Worm (Caenorhabditis elegans) whole organism, young adult: ENCODE data around the gene F13E9.13.
A peak's percentile ranks its signal among the peaks of the same experiment; 100 is the strongest.

ENCODE experiments used
- B0261.1 ChIP-seq: sonication (generic microtip); optimal IDR thresholded peaks from 2 replicates; lab custom pipeline; 2016; ENCODE audit warnings: mild to moderate bottlenecking, missing genetic modification characterization, moderate library complexity, missing compliant biosample characterization
- B0336.3 ChIP-seq: fragments of 200-800 bp; sonication (Bioruptor generic); IDR thresholded peaks from 2 replicates; pipeline ENCODE4 v1.3.6; 2022; ENCODE audit warnings: missing genetic modification characterization, missing compliant biosample characterization
- F33H1.4 ChIP-seq: fragments of 200-800 bp; sonication (Bioruptor generic); IDR thresholded peaks from 2 replicates; pipeline ENCODE4 v1.3.6; 2022; ENCODE audit warnings: missing genetic modification reagents, missing genetic modification characterization, missing compliant biosample characterization
- F39B2.1 ChIP-seq: fragments of 200-800 bp; sonication (Bioruptor generic); IDR thresholded peaks from 2 replicates; pipeline ENCODE4 v1.3.6; 2022; ENCODE audit warnings: missing genetic modification reagents, missing genetic modification characterization, missing compliant biosample characterization
- F57C9.4 ChIP-seq: sonication (generic microtip); optimal IDR thresholded peaks from 2 replicates; lab custom pipeline; 2017; ENCODE audit warnings: mild to moderate bottlenecking, missing genetic modification characterization, missing compliant biosample characterization
- Y56A3A.18 ChIP-seq: fragments of 200-800 bp; sonication (Bioruptor generic); IDR thresholded peaks from 2 replicates; pipeline ENCODE4 v1.3.6; 2022; ENCODE audit warnings: missing genetic modification reagents, missing genetic modification characterization, missing compliant biosample characterization
- ZK185.1 ChIP-seq: sonication (generic microtip); optimal IDR thresholded peaks from 2 replicates; lab custom pipeline; 2016; ENCODE audit warnings: mild to moderate bottlenecking, missing genetic modification characterization, missing compliant biosample characterization; ENCODE audit not compliant: poor library complexity, severe bottlenecking
- akir-1 ChIP-seq: fragments of 200-800 bp; sonication (Bioruptor generic); optimal IDR thresholded peaks from 2 replicates; lab custom pipeline; 2018; ENCODE audit warnings: mild to moderate bottlenecking, missing genetic modification characterization, moderate library complexity, missing compliant biosample characterization
- athp-1 ChIP-seq: sonication (generic microtip); optimal IDR thresholded peaks from 2 replicates; lab custom pipeline; 2017; ENCODE audit warnings: mild to moderate bottlenecking, missing genetic modification characterization, missing compliant biosample characterization
- attf-3 ChIP-seq: fragments of 200-800 bp; sonication (Bioruptor generic); conservative IDR thresholded peaks from 2 replicates; pipeline ENCODE4 v1.3.6; 2022; ENCODE audit warnings: missing genetic modification reagents, missing genetic modification characterization, missing compliant biosample characterization
- attf-6 ChIP-seq: fragments of 200-800 bp; sonication (Bioruptor generic); IDR thresholded peaks from 2 replicates; pipeline ENCODE4 v1.3.6; 2022; ENCODE audit warnings: missing genetic modification reagents, missing genetic modification characterization, missing compliant biosample characterization
- ceh-40 ChIP-seq: fragments of 200-800 bp; sonication (Bioruptor generic); IDR thresholded peaks from 2 replicates; pipeline ENCODE4 v1.3.6; 2022; ENCODE audit warnings: missing genetic modification characterization, missing compliant biosample characterization
- chd-7 ChIP-seq: sonication (generic microtip); optimal IDR thresholded peaks from 2 replicates; lab custom pipeline; 2016; ENCODE audit warnings: mild to moderate bottlenecking, missing genetic modification characterization, moderate library complexity, missing compliant biosample characterization
- egl-44 ChIP-seq: fragments of 200-800 bp; sonication (Bioruptor generic); IDR thresholded peaks from 2 replicates; pipeline ENCODE4 v1.3.6; 2022; ENCODE audit warnings: missing genetic modification reagents, missing genetic modification characterization, missing compliant biosample characterization
- egrh-3 ChIP-seq: fragments of 200-800 bp; sonication (Bioruptor generic); IDR thresholded peaks from 2 replicates; pipeline ENCODE4 v1.3.6; 2022; ENCODE audit warnings: missing genetic modification reagents, missing genetic modification characterization, missing compliant biosample characterization
- him-1 ChIP-seq: sonication (generic microtip); optimal IDR thresholded peaks from 2 replicates; lab custom pipeline; 2016; ENCODE audit warnings: missing genotype, missing genetic modification reagents, missing genetic modification characterization, missing compliant biosample characterization
- hlh-26 ChIP-seq: fragments of 200-800 bp; sonication (Bioruptor generic); conservative IDR thresholded peaks from 2 replicates; pipeline ENCODE4 v1.3.6; 2022; ENCODE audit warnings: missing genetic modification reagents, missing genetic modification characterization, missing compliant biosample characterization
- lin-26 ChIP-seq: fragments of 200-800 bp; sonication (Bioruptor generic); IDR thresholded peaks from 2 replicates; pipeline ENCODE4 v1.3.6; 2022; ENCODE audit warnings: missing genetic modification reagents, missing genetic modification characterization, missing compliant biosample characterization
- lin-35 ChIP-seq, 3 experiments: fragments of 150-350 bp in 2 of 3; sonication (generic microtip) in 1 of 3; optimal IDR thresholded peaks; 2 replicates each; lab custom pipeline; 2014 to 2018; ENCODE audit warnings: missing biosample characterization in 3 of 3, missing genetic modification characterization in 3 of 3, missing genetic modification reagents in 3 of 3
- lin-54 ChIP-seq: fragments of 200-800 bp; sonication (Bioruptor generic); optimal IDR thresholded peaks from 2 replicates; lab custom pipeline; 2018; ENCODE audit warnings: mild to moderate bottlenecking, missing genetic modification characterization, missing compliant biosample characterization
- mes-4 ChIP-seq: sonication (generic microtip); optimal IDR thresholded peaks from 2 replicates; lab custom pipeline; 2016; ENCODE audit warnings: missing genotype, missing genetic modification characterization, missing compliant biosample characterization
- nfyb-1 ChIP-seq: fragments of 200-800 bp; sonication (Bioruptor generic); IDR thresholded peaks from 2 replicates; pipeline ENCODE4 v1.3.6; 2022; ENCODE audit warnings: missing genetic modification reagents, missing genetic modification characterization, missing compliant biosample characterization
- nhr-179 ChIP-seq: sonication (generic microtip); optimal IDR thresholded peaks from 2 replicates; lab custom pipeline; 2016; ENCODE audit warnings: mild to moderate bottlenecking, missing genetic modification characterization, missing compliant biosample characterization
- nhr-80 ChIP-seq: sonication (generic microtip); optimal IDR thresholded peaks from 2 replicates; lab custom pipeline; 2016; ENCODE audit warnings: missing genetic modification characterization, missing compliant biosample characterization
- snpc-1.3 ChIP-seq: sonication (generic microtip); optimal IDR thresholded peaks from 2 replicates; lab custom pipeline; 2017; ENCODE audit warnings: missing genetic modification characterization, mild to moderate bottlenecking, missing compliant biosample characterization, antibody characterized with exemption, moderate library complexity, missing genotype, missing genetic modification reagents; ENCODE audit not compliant: insufficient read depth
- snpc-3.4 ChIP-seq: sonication (generic microtip); optimal IDR thresholded peaks from 2 replicates; lab custom pipeline; 2017; ENCODE audit warnings: missing genetic modification characterization, mild to moderate bottlenecking, missing compliant biosample characterization, antibody characterized with exemption, moderate library complexity, missing genotype, missing genetic modification reagents
- snpc-4 ChIP-seq, 5 experiments: fragments of 150-350 bp in 1 of 5; sonication (generic microtip) in 4 of 5; optimal IDR thresholded peaks; 2 replicates each; lab custom pipeline; 2014 to 2018; ENCODE audit warnings: missing genetic modification characterization in 5 of 5, missing biosample characterization in 3 of 5, antibody characterized with exemption in 2 of 5, mild to moderate bottlenecking in 2 of 5, missing compliant biosample characterization in 2 of 5, missing genotype in 2 of 5, moderate library complexity in 2 of 5, missing genetic modification reagents in 1 of 5
- tbx-9 ChIP-seq: sonication (generic microtip); optimal IDR thresholded peaks from 2 replicates; lab custom pipeline; 2016; ENCODE audit warnings: borderline replicate concordance, missing genetic modification characterization, inconsistent platforms, missing compliant biosample characterization
- unc-130 ChIP-seq: sonication (generic microtip); optimal IDR thresholded peaks from 2 replicates; lab custom pipeline; 2016; ENCODE audit warnings: missing genetic modification reagents, missing genetic modification characterization, missing compliant biosample characterization
- ztf-3 ChIP-seq: fragments of 200-800 bp; sonication (Bioruptor generic); optimal IDR thresholded peaks from 2 replicates; lab custom pipeline; 2018; ENCODE audit warnings: mild to moderate bottlenecking, missing genetic modification characterization, missing compliant biosample characterization

Gene F13E9.13

DNA sequence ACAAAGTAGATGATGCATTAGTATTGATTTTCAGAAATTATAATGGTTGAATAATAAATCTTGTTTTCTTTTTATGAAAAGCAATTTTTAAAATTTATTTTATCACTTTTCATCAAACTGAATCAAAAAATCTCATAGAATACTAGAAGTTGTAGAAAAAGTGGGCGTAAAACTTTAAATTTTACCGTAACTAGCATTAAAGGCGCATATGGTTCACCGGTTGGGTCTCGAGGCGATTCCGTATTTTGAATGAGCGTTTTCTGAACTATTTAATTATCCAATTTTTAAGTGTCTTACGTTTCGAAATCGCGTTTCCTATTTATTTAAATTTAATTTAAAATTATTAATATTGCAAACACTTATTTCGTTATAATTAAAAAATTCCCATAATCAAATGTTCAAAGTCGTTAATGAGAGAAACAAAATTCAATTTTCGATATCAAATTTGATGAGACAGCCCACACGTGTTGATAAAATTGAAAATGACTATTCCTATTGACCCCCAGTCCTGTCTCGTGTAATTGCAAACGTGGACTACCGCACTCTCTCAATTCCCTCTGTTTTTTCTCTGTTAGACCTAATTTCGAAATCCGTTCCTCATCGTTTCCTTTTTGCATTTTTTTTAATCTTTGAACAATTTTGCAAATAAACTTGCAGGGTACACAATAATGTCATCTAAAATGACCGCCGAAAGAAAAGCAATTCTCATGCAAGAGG, 22.9 kb upstream of the F13E9.13 start, which contains the start of the genes T11G6.2 and hars-1 (continued):
- no peak for TF ChIP-seq snpc-4 (GFP tag; optimal IDR thresholded peaks at IDR 0.05; lab: Kevin White, UChicago)
- peak in 1 of 4 experiments; percentile 21 for TF ChIP-seq snpc-4 (tag; optimal IDR thresholded peaks at IDR 0.05; lab: Kevin White, UChicago)

DNA sequence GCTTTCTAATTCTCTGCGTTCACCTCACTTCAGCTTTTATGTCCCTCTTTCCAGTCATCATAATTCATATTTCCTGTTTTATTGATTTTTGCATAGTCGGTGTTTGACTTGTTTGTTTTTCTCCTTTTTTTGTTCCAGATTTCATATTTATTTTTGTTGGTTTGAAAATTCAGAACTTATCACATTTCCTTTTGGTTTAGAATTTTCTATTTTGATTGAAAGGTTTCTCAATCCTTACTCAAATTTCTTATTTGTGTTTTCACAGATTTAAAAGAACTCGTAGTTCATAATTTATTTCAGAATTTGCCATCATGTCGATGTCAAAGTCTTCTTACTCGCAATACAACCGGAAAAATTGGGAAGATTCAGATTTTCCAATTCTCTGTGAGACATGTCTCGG, 20.2 kb upstream of the F13E9.13 start, which contains the start of gene rbm-22:
Gene rbm-22, plus strand, starts transcription at position 301 of the 400 bp plus-strand sequence.
- no peak for TF ChIP-seq Y56A3A.18 (GFP tag; lab: Robert Waterston, UW)
- TF ChIP-seq him-1 (tag; lab: Kevin White, UChicago) = no peak
- TF ChIP-seq chd-7 (tag; lab: Kevin White, UChicago) = no peak
- TF ChIP-seq tbx-9 (tag; lab: Kevin White, UChicago) = no peak
- TF ChIP-seq lin-35 (GFP tag; optimal IDR thresholded peaks at IDR 0.05; lab: Kevin White, UChicago) = no peak
- no peak for TF ChIP-seq B0261.1 (tag; lab: Kevin White, UChicago)
- TF ChIP-seq ceh-40 (GFP tag; lab: Robert Waterston, UW) = no peak
- TF ChIP-seq nfyb-1 = no peak
- TF ChIP-seq nhr-179 (tag; lab: Kevin White, UChicago) = no peak
- no peak for TF ChIP-seq snpc-1.3 (tag; lab: Kevin White, UChicago)
- no peak for TF ChIP-seq lin-54
- TF ChIP-seq mes-4 = no peak
- TF ChIP-seq F33H1.4 (GFP tag; lab: Robert Waterston, UW) = no peak
- TF ChIP-seq lin-26 (GFP tag; lab: Robert Waterston, UW) = no peak
- TF ChIP-seq attf-6 (GFP tag; lab: Robert Waterston, UW) = no peak

DNA sequence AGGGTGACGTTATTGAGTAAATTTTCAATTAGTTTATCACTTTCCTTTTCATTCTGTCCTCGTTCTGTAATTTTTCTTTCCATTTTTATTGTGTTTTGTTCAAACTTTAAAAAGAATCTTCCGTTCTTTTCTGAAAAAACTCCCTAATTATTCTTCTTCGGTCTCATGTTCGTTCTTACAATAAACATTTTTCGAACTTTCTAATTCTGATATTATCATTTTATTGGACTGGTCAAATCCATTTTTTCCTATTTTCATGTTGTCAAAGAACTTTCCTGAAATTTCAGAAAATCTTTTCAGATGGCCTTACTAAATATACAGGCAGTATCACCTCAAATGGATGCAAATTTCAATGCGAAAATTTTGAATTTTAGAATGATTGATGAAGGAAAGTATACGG, 17.3 kb upstream of the F13E9.13 start, which contains the start of gene nish-1:
Gene nish-1, plus strand, starts transcription at position 301 of the 400 bp plus-strand sequence.
- TF ChIP-seq egl-44 (no peak), athp-1 (tag; lab: Kevin White, UChicago) (no peak)

DNA sequence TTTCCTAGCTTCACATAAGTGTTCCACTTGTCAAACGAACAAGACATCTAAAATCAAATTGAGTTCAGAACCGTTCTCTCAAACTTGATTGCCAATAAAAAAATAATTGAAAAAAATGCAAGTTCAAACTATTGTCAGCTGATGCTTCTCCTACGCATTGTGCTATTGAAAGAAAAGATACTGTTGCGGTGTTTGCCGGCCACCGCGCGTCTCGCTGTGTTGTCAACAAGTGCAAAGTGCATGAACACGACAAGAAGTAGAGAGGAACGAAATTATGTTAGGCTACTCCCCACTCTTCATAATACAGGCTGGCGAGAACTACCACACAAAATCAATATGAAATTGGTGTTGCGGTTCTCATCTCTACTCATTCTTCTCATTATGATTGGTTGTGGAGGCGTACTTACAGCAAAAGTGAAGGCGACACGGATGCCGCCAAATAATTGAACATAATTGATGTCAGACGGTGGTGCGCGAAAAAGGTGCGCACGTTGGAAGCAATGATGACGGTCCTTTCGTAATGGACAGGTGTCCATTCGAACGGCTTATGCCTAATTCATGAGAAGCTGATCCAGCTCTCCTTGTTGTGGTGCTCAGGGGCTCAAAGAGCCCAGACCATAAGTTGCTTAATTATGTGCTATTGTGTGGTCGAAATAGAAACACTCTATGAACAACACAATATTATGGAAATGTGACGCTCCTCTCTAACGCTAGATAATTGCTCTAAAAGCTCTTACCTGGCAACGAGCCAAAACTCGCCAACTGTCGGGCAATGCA, 13.8 kb upstream of the F13E9.13 start:
- TF ChIP-seq B0336.3 (no peak), unc-130 (GFP tag; lab: Kevin White, UChicago) (no peak), lin-35 (GFP tag; optimal IDR thresholded peaks at IDR 0.05; lab: Kevin White, UChicago) (no peak), ZK185.1 (tag; lab: Kevin White, UChicago) (no peak), F39B2.1 (GFP tag; lab: Robert Waterston, UW) (no peak), F57C9.4 (no peak), ztf-3 (GFP tag; lab: Kevin White, UChicago) (no peak), tbx-9 (tag; lab: Kevin White, UChicago) (no peak), akir-1 (GFP tag; lab: Kevin White, UChicago) (no peak), snpc-3.4 (tag; lab: Kevin White, UChicago) (no peak), snpc-1.3 (tag; lab: Kevin White, UChicago) (no peak), nhr-80 (tag; lab: Kevin White, UChicago) (no peak), egrh-3 (no peak), Y56A3A.18 (GFP tag; lab: Robert Waterston, UW) (no peak), mes-4 (no peak), hlh-26 (no peak), attf-3 (GFP tag; lab: Robert Waterston, UW) (no peak)
